Fruit fly (Drosophila melanogaster): ENCODE data around the gene Cph.

DNA sequence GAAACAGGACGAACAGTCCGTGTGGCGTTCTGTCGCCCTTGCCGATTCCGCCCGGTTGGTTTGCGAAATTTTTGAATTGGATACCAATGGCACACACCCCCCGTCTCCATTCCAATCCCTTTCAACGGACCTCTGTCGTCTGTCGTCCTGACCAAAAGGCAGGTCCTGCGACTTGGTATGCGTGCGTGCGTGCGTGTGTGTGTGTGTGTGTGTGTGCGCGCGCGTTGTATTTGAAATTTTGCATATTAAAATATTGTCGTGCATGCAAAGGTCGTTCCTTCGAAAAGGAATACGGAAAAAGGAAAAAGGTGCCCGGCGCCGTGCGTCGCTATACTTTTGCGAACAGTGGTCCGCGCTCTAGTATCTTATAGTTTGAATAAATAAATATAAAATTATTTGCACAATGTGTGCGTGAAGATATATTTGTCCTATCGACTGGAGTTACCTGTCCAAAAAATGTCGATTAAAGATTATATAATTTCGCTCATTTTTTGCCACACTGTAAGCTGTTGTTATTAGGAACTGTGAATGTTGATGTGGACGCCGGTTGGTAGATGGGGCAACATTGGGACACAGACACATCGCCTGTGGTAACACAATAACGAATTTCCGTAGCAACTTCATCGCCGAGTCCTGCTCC is 134.0 kb downstream of the Cph start:
- TF ChIP-seq CG6808 (GFP tag; optimal IDR thresholded peaks at IDR 0.05) (no peak), Lpt (GFP tag; optimal IDR thresholded peaks at IDR 0.05) (no peak), fkh (GFP tag; optimal IDR thresholded peaks at IDR 0.05) (no peak), CG3032 (tag; optimal IDR thresholded peaks at IDR 0.05) (no peak), CG1621 (tag; optimal IDR thresholded peaks at IDR 0.05) (no peak)
